Fruit fly (Drosophila melanogaster) whole organism, prepupa: ENCODE data around the gene tok.

ENCODE experiments used
- CG10631 ChIP-seq: fragments of 200-800 bp; sonication (Bioruptor generic); optimal IDR thresholded peaks from 2 replicates; lab custom pipeline; 2016; ENCODE audit warnings: missing biosample characterization, missing genetic modification characterization
- CG11294 ChIP-seq: fragments of 200-800 bp; sonication (Bioruptor generic); IDR thresholded peaks from 2 replicates; pipeline ENCODE4 v1.3.6; 2022; ENCODE audit warnings: missing biosample characterization, missing genetic modification characterization
- CG1621 ChIP-seq: fragments of 200-800 bp; sonication (Bioruptor generic); optimal IDR thresholded peaks from 3 replicates; lab custom pipeline; 2018; ENCODE audit warnings: missing biosample characterization, mild to moderate bottlenecking, missing genetic modification characterization
- CG32006 ChIP-seq: fragments of 200-800 bp; sonication (Bioruptor generic); optimal IDR thresholded peaks from 3 replicates; lab custom pipeline; 2017; ENCODE audit warnings: missing biosample characterization, mild to moderate bottlenecking, missing genetic modification characterization
- CG34406 ChIP-seq: fragments of 200-800 bp; sonication (Bioruptor generic); optimal IDR thresholded peaks from 3 replicates; lab custom pipeline; 2016; ENCODE audit warnings: missing biosample characterization, missing genetic modification characterization
- CG6854 ChIP-seq: fragments of 200-800 bp; sonication (Bioruptor generic); optimal IDR thresholded peaks from 2 replicates; lab custom pipeline; 2017; ENCODE audit warnings: missing biosample characterization, mild to moderate bottlenecking, missing genetic modification characterization
- CG8319 ChIP-seq: fragments of 200-800 bp; sonication (Bioruptor generic); optimal IDR thresholded peaks from 3 replicates; lab custom pipeline; 2016; ENCODE audit warnings: missing biosample characterization, missing genetic modification characterization
- Lpt ChIP-seq: fragments of 200-800 bp; sonication (Bioruptor generic); optimal IDR thresholded peaks from 3 replicates; lab custom pipeline; 2016; ENCODE audit warnings: missing biosample characterization, missing genetic modification characterization
- Sox15 ChIP-seq: fragments of 200-800 bp; sonication (Bioruptor generic); optimal IDR thresholded peaks from 3 replicates; lab custom pipeline; 2016; ENCODE audit warnings: missing biosample characterization, missing genetic modification characterization
- achi ChIP-seq: fragments of 200-800 bp; sonication (Bioruptor generic); optimal IDR thresholded peaks from 3 replicates; lab custom pipeline; 2016; ENCODE audit warnings: missing biosample characterization, missing genetic modification characterization
- acj6 ChIP-seq: fragments of 200-800 bp; sonication (Bioruptor generic); optimal IDR thresholded peaks from 3 replicates; lab custom pipeline; 2016; ENCODE audit warnings: missing biosample characterization, missing genetic modification characterization
- fd59A ChIP-seq: fragments of 200-800 bp; sonication (Bioruptor generic); optimal IDR thresholded peaks from 2 replicates; lab custom pipeline; 2017; ENCODE audit warnings: missing biosample characterization, mild to moderate bottlenecking, missing genetic modification characterization, missing genetic modification reagents
- lz ChIP-seq: fragments of 200-800 bp; sonication (Bioruptor generic); optimal IDR thresholded peaks from 3 replicates; lab custom pipeline; 2016; ENCODE audit warnings: missing biosample characterization, missing genetic modification characterization

DNA sequence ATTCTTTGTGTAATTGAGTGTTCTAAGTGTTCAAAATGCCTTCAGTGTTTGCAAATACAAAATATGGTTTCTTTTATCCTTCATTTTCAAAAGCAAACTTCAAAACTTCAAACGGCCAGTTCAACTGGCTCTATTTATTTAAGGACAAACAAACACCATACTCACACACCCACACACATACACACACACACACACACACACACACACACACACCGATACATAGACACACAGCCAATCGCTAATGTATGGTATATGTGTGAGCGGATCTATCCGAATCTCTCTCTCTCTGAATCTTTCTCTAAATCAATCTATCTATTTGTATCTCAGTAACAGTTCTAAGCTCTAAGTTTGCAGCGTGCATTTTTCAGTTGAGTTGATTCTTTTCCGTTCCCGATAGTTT, 26.6 kb upstream of the tok start:
- no peak for TF ChIP-seq fd59A (GFP tag; lab: Kevin White, UChicago)
- no peak for TF ChIP-seq lz (GFP tag; lab: Kevin White, UChicago)
- no peak for TF ChIP-seq achi (GFP tag; lab: Kevin White, UChicago)
- TF ChIP-seq Lpt (GFP tag; lab: Kevin White, UChicago) = no peak
- TF ChIP-seq Sox15 (GFP tag; lab: Kevin White, UChicago) = no peak
- TF ChIP-seq acj6 (GFP tag; lab: Kevin White, UChicago) = no peak
- no peak for TF ChIP-seq CG11294 (GFP tag; lab: Robert Waterston, UW)
- no peak for TF ChIP-seq CG32006 (GFP tag; lab: Kevin White, UChicago)
- TF ChIP-seq CG8319 (GFP tag; lab: Kevin White, UChicago) = no peak
- no peak for TF ChIP-seq CG34406 (GFP tag; lab: Kevin White, UChicago)
- no peak for TF ChIP-seq CG1621 (tag; lab: Kevin White, UChicago)
- no peak for TF ChIP-seq CG10631 (GFP tag; lab: Kevin White, UChicago)
- TF ChIP-seq CG6854 (GFP tag; lab: Kevin White, UChicago) = no peak
